Worm (Caenorhabditis elegans) whole organism, midembryonic: ENCODE results near the gene F14H12.6.

Experiments used
- T22C8.4 ChIP-seq: fragments of 200-800 bp; sonication (Bioruptor generic); IDR thresholded peaks from 2 replicates; pipeline ENCODE4 v1.3.6; 2022; ENCODE audit warnings: missing genetic modification characterization, missing compliant biosample characterization
- cog-1 ChIP-seq: sonication (generic microtip); optimal IDR thresholded peaks from 2 replicates; lab custom pipeline; 2016; ENCODE audit warnings: missing genetic modification characterization, missing compliant biosample characterization
- klf-2 ChIP-seq: fragments of 200-800 bp; sonication (Bioruptor generic); conservative IDR thresholded peaks from 2 replicates; pipeline ENCODE4 v1.3.6; 2022; ENCODE audit warnings: missing genetic modification reagents, missing genetic modification characterization, missing compliant biosample characterization
- ref-1 ChIP-seq: fragments of 200-800 bp; sonication (Bioruptor generic); conservative IDR thresholded peaks from 2 replicates; pipeline ENCODE4 v1.3.6; 2022; ENCODE audit warnings: missing genetic modification reagents, missing genetic modification characterization, missing compliant biosample characterization
- ztf-23 ChIP-seq: fragments of 200-800 bp; sonication (Bioruptor generic); IDR thresholded peaks from 2 replicates; pipeline ENCODE4 v1.3.6; 2022; ENCODE audit warnings: missing genetic modification reagents, missing genetic modification characterization, missing compliant biosample characterization

- TF ChIP-seq ref-1 (GFP tag; lab: Robert Waterston, UW) (no peak), ztf-23 (no peak), klf-2 (GFP tag; lab: Robert Waterston, UW) (no peak), cog-1 (no peak), T22C8.4 (GFP tag; lab: Robert Waterston, UW) (no peak)
Measured at ce11 chrX:4317095-4317494, 40.3 kb downstream of the F14H12.6 start.
